Fruit fly (Drosophila melanogaster): ENCODE results near the gene CG31668.

DNA sequence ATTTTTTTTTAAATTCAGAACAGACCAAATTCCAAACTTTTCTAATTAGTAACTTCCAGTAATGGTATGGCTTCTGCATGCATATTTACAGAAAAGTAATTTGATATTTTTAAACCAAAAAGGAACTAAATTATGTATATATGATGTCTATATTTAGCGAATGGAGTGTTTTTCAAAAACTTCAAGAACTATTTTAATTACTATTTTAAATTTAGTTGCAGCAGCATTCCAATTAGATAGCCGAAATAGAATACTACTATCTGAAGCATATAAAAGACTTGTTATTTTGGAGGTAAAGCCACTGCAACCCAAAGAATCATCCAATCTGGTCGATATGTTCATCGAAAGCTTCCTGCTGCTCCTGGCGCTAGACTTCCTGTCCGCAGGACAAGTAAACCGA lies 46.8 kb upstream of the CG31668 start, which contains the start of gene CG17234:
- TF ChIP-seq CG6175 (GFP tag; IDR thresholded peaks at IDR 0.05): no peak
- TF ChIP-seq hth (optimal IDR thresholded peaks at IDR 0.05): no peak
- no peak for TF ChIP-seq grn (GFP tag; optimal IDR thresholded peaks at IDR 0.05)
- TF ChIP-seq usp (GFP tag; optimal IDR thresholded peaks at IDR 0.05): no peak
